Fruit fly (Drosophila melanogaster) whole organism, embryonic: ENCODE results near the gene Trmt6.

Source experiments
- Abd-B ChIP-seq: fragments of 200-800 bp; sonication (Bioruptor generic); optimal IDR thresholded peaks from 2 replicates; lab custom pipeline; 2018; ENCODE audit warnings: missing biosample characterization, mild to moderate bottlenecking, missing genetic modification characterization, moderate library complexity
- B-H2 ChIP-seq: fragments of 200-800 bp; sonication (Bioruptor generic); optimal IDR thresholded peaks from 2 replicates; lab custom pipeline; 2018; ENCODE audit warnings: missing biosample characterization, mild to moderate bottlenecking, missing genetic modification characterization
- CG1024 ChIP-seq: fragments of 200-800 bp; sonication (Bioruptor generic); IDR thresholded peaks from 2 replicates; pipeline ENCODE4 v1.3.6; 2022; ENCODE audit warnings: missing biosample characterization, missing genetic modification characterization
- CG10267 ChIP-seq: fragments of 200-800 bp; sonication (Bioruptor generic); optimal IDR thresholded peaks from 2 replicates; lab custom pipeline; 2018; ENCODE audit warnings: missing biosample characterization, mild to moderate bottlenecking, missing genetic modification characterization, moderate library complexity
- CG13287 ChIP-seq: fragments of 200-800 bp; sonication (Bioruptor generic); IDR thresholded peaks from 2 replicates; pipeline ENCODE4 v1.3.6; 2022; ENCODE audit warnings: missing biosample characterization, missing genetic modification characterization; ENCODE audit not compliant: partially characterized antibody
- CG13624 ChIP-seq: fragments of 200-800 bp; sonication (Bioruptor generic); optimal IDR thresholded peaks from 2 replicates; lab custom pipeline; 2016; ENCODE audit warnings: missing biosample characterization, missing genetic modification characterization
- CG13894 ChIP-seq: fragments of 200-800 bp; sonication (Bioruptor generic); optimal IDR thresholded peaks from 3 replicates; lab custom pipeline; 2018; ENCODE audit warnings: missing biosample characterization, mild to moderate bottlenecking, missing genetic modification characterization, moderate library complexity
- CG15514 ChIP-seq: fragments of 200-800 bp; sonication (Bioruptor generic); optimal IDR thresholded peaks from 3 replicates; lab custom pipeline; 2017; ENCODE audit warnings: missing biosample characterization, missing genetic modification characterization, mild to moderate bottlenecking, moderate library complexity, missing genetic modification reagents
- CG15696 ChIP-seq: fragments of 200-800 bp; sonication (Bioruptor generic); optimal IDR thresholded peaks from 2 replicates; lab custom pipeline; 2019; ENCODE audit warnings: missing biosample characterization, mild to moderate bottlenecking, missing genetic modification characterization, moderate library complexity
- CG17361 ChIP-seq: fragments of 200-800 bp; sonication (Bioruptor generic); IDR thresholded peaks from 3 replicates; pipeline ENCODE4 v1.3.6; 2022; ENCODE audit warnings: missing biosample characterization, missing genetic modification characterization
- CG17829 ChIP-seq: fragments of 200-800 bp; optimal IDR thresholded peaks from 2 replicates; lab custom pipeline; 2019; ENCODE audit warnings: missing biosample characterization, mild to moderate bottlenecking, missing genetic modification characterization, moderate library complexity
- CG2199 ChIP-seq: fragments of 200-800 bp; sonication (Bioruptor generic); IDR thresholded peaks from 3 replicates; pipeline ENCODE4 v1.3.6; 2022; ENCODE audit warnings: missing biosample characterization, missing genetic modification characterization
- CG2875 ChIP-seq: fragments of 200-800 bp; sonication (Bioruptor generic); optimal IDR thresholded peaks from 2 replicates; lab custom pipeline; 2017; ENCODE audit warnings: missing biosample characterization, mild to moderate bottlenecking, missing genetic modification characterization, missing genetic modification reagents
- CG42726 ChIP-seq: fragments of 200-800 bp; sonication (Bioruptor generic); IDR thresholded peaks from 2 replicates; pipeline ENCODE4 v1.3.6; 2022; ENCODE audit warnings: missing biosample characterization, missing genetic modification characterization; ENCODE audit not compliant: partially characterized antibody
- CG4820 ChIP-seq: fragments of 200-800 bp; sonication (Bioruptor generic); optimal IDR thresholded peaks from 3 replicates; lab custom pipeline; 2016; ENCODE audit warnings: missing biosample characterization, missing genetic modification characterization
- CG6272 ChIP-seq: fragments of 200-800 bp; sonication (Bioruptor generic); IDR thresholded peaks from 2 replicates; pipeline ENCODE4 v1.3.6; 2022; ENCODE audit warnings: missing biosample characterization, missing genetic modification characterization
- CTCF ChIP-seq: fragments of 200-800 bp; sonication (Bioruptor generic); optimal IDR thresholded peaks from 2 replicates; lab custom pipeline; 2017; ENCODE audit warnings: missing biosample characterization, mild to moderate bottlenecking, missing genetic modification characterization, moderate library complexity
- CkIIα-i1 ChIP-seq: fragments of 200-800 bp; sonication (Bioruptor generic); IDR thresholded peaks from 2 replicates; pipeline ENCODE4 v1.3.6; 2022; ENCODE audit warnings: missing biosample characterization, missing genetic modification characterization
- Dbx ChIP-seq: fragments of 200-800 bp; sonication (Bioruptor generic); IDR thresholded peaks from 3 replicates; pipeline ENCODE4 v1.3.6; 2022; ENCODE audit warnings: missing biosample characterization, missing genetic modification characterization
- Ets65A ChIP-seq: fragments of 200-800 bp; sonication (Bioruptor generic); peaks from one replicate; lab custom pipeline; 2016; ENCODE audit warnings: missing biosample characterization, missing genetic modification characterization
- Fer1 ChIP-seq: fragments of 200-800 bp; sonication (Bioruptor generic); optimal IDR thresholded peaks from 2 replicates; lab custom pipeline; 2017; ENCODE audit warnings: missing biosample characterization, mild to moderate bottlenecking, missing genetic modification characterization
- HLH54F ChIP-seq: fragments of 200-800 bp; sonication (Bioruptor generic); optimal IDR thresholded peaks from 3 replicates; lab custom pipeline; 2016; ENCODE audit warnings: missing biosample characterization, missing genetic modification characterization
- Hmr ChIP-seq: fragments of 200-800 bp; sonication (Bioruptor generic); optimal IDR thresholded peaks from 3 replicates; lab custom pipeline; 2017; ENCODE audit warnings: mild to moderate bottlenecking, missing biosample characterization, missing genetic modification reagents, missing genetic modification characterization
- Hsf ChIP-seq: fragments of 200-800 bp; sonication (Bioruptor generic); optimal IDR thresholded peaks from 3 replicates; lab custom pipeline; 2016; ENCODE audit warnings: missing biosample characterization, missing genetic modification characterization
- Lhr ChIP-seq: fragments of 200-800 bp; sonication (Bioruptor generic); optimal IDR thresholded peaks from 3 replicates; lab custom pipeline; 2017; ENCODE audit warnings: mild to moderate bottlenecking, missing biosample characterization, missing genetic modification reagents, missing genetic modification characterization
- Mad ChIP-seq: fragments of 200-800 bp; sonication (Bioruptor generic); optimal IDR thresholded peaks from 2 replicates; lab custom pipeline; 2016; ENCODE audit warnings: missing biosample characterization, missing genetic modification characterization
- Max ChIP-seq: fragments of 200-800 bp; sonication (Bioruptor generic); optimal IDR thresholded peaks from 2 replicates; lab custom pipeline; 2016; ENCODE audit warnings: missing biosample characterization, mild to moderate bottlenecking, missing genetic modification characterization
- Mes4 ChIP-seq: fragments of 200-800 bp; sonication (Bioruptor generic); optimal IDR thresholded peaks from 2 replicates; lab custom pipeline; 2016; ENCODE audit warnings: missing biosample characterization, missing genetic modification characterization
- NFAT ChIP-seq: fragments of 200-800 bp; sonication (Bioruptor generic); IDR thresholded peaks from 2 replicates; pipeline ENCODE4 v1.3.6; 2022; ENCODE audit warnings: missing biosample characterization, missing genetic modification characterization
- Opbp ChIP-seq: fragments of 200-800 bp; sonication (Bioruptor generic); IDR thresholded peaks from 3 replicates; pipeline ENCODE4 v1.3.6; 2022; ENCODE audit warnings: missing biosample characterization, missing genetic modification characterization; ENCODE audit not compliant: partially characterized antibody
- Pdp1 ChIP-seq, 2 experiments: fragments of 200-800 bp; sonication (Bioruptor generic); optimal IDR thresholded peaks; 3 replicates each; lab custom pipeline; 2016; ENCODE audit warnings: missing biosample characterization in 2 of 2, missing genetic modification characterization in 2 of 2, mild to moderate bottlenecking in 1 of 2, moderate library complexity in 1 of 2
- Rfx ChIP-seq: fragments of 200-800 bp; sonication (Bioruptor generic); IDR thresholded peaks from 2 replicates; pipeline ENCODE4 v1.3.6; 2022; ENCODE audit warnings: missing biosample characterization, missing genetic modification characterization
- Trl ChIP-seq, 3 experiments: fragments of >200 bp in 2 of 3; fragments of 200-800 bp in 1 of 3; sonication (Bioruptor generic) in 1 of 3; optimal IDR thresholded peaks; 2 replicates in 1 of 3; 3 replicates in 2 of 3; lab custom pipeline; 2016 to 2017; ENCODE audit warnings: missing biosample characterization in 1 of 3, missing genetic modification characterization in 1 of 3
- Xrp1 ChIP-seq: fragments of 200-800 bp; sonication (Bioruptor generic); IDR thresholded peaks from 2 replicates; pipeline ENCODE4 v1.3.6; 2022; ENCODE audit warnings: missing biosample characterization, missing genetic modification characterization
- ci ChIP-seq: fragments of 200-800 bp; sonication (Bioruptor generic); IDR thresholded peaks from 3 replicates; pipeline ENCODE4 v1.3.6; 2022; ENCODE audit warnings: missing biosample characterization, missing genetic modification characterization
- insv ChIP-seq, 2 experiments: fragments of 200-800 bp; sonication (Bioruptor generic); optimal IDR thresholded peaks; 3 replicates each; lab custom pipeline; 2016 to 2018; ENCODE audit warnings: missing biosample characterization in 2 of 2, missing genetic modification characterization in 2 of 2
- jigr1 ChIP-seq: fragments of 200-800 bp; sonication (Bioruptor generic); IDR thresholded peaks from 3 replicates; pipeline ENCODE4 v1.3.6; 2022; ENCODE audit warnings: missing biosample characterization, missing genetic modification characterization
- knrl ChIP-seq: fragments of 200-800 bp; sonication (Bioruptor generic); IDR thresholded peaks from 3 replicates; pipeline ENCODE4 v1.3.6; 2022; ENCODE audit warnings: missing biosample characterization, missing genetic modification characterization; ENCODE audit not compliant: partially characterized antibody
- lola ChIP-seq, 3 experiments: fragments of >200 bp in 2 of 3; fragments of 200-800 bp in 1 of 3; sonication (Bioruptor generic) in 1 of 3; optimal IDR thresholded peaks; 2 replicates each; lab custom pipeline; 2017 to 2019; ENCODE audit warnings: missing biosample characterization in 3 of 3, missing genetic modification characterization in 3 of 3, mild to moderate bottlenecking in 1 of 3, moderate library complexity in 1 of 3
- mam ChIP-seq: fragments of 200-800 bp; sonication (Bioruptor generic); optimal IDR thresholded peaks from 3 replicates; lab custom pipeline; 2016; ENCODE audit warnings: missing biosample characterization, missing genetic modification characterization
- pan ChIP-seq, 4 experiments: fragments of >200 bp in 3 of 4; fragments of 200-800 bp in 1 of 4; sonication (Bioruptor generic) in 1 of 4; optimal IDR thresholded peaks in 3 of 4; IDR thresholded peaks in 1 of 4; 2 replicates each; pipeline versions ENCODE4 v1.3.6 to Lab custom; 2017 to 2022; ENCODE audit warnings: missing biosample characterization in 2 of 4, missing genetic modification characterization in 2 of 4, mixed read lengths in 1 of 4
- pho ChIP-seq: fragments of 200-800 bp; sonication (Bioruptor generic); optimal IDR thresholded peaks from 2 replicates; lab custom pipeline; 2016; ENCODE audit warnings: missing biosample characterization, missing genetic modification characterization
- phol ChIP-seq: fragments of 200-800 bp; sonication (Bioruptor generic); optimal IDR thresholded peaks from 3 replicates; lab custom pipeline; 2018; ENCODE audit warnings: missing biosample characterization, mild to moderate bottlenecking, missing genetic modification characterization, moderate library complexity
- prd ChIP-seq, 3 experiments: fragments of >200 bp in 2 of 3; fragments of 200-800 bp in 1 of 3; sonication (Bioruptor generic) in 1 of 3; optimal IDR thresholded peaks in 2 of 3; IDR thresholded peaks in 1 of 3; 2 replicates in 2 of 3; 3 replicates in 1 of 3; pipeline versions ENCODE4 v1.3.6 to Lab custom; 2017 to 2022; ENCODE audit warnings: missing biosample characterization in 1 of 3, missing genetic modification characterization in 1 of 3
- sens ChIP-seq: fragments of 200-800 bp; sonication (Bioruptor generic); peaks from one replicate; lab custom pipeline; 2016; ENCODE audit warnings: missing biosample characterization, missing genetic modification characterization
- trem ChIP-seq: fragments of 200-800 bp; optimal IDR thresholded peaks from 3 replicates; lab custom pipeline; 2019; ENCODE audit warnings: missing biosample characterization, mild to moderate bottlenecking, missing genetic modification characterization, moderate library complexity
- tup ChIP-seq: fragments of 200-800 bp; sonication (Bioruptor generic); optimal IDR thresholded peaks from 2 replicates; lab custom pipeline; 2016; ENCODE audit warnings: missing biosample characterization, mild to moderate bottlenecking, missing genetic modification characterization, moderate library complexity
- usp ChIP-seq: fragments of >200 bp; optimal IDR thresholded peaks from 2 replicates; lab custom pipeline; 2017; ENCODE audit warnings: missing biosample characterization, missing genetic modification characterization
- yki ChIP-seq: fragments of >200 bp; optimal IDR thresholded peaks from 3 replicates; lab custom pipeline; 2018

Gene Trmt6

DNA sequence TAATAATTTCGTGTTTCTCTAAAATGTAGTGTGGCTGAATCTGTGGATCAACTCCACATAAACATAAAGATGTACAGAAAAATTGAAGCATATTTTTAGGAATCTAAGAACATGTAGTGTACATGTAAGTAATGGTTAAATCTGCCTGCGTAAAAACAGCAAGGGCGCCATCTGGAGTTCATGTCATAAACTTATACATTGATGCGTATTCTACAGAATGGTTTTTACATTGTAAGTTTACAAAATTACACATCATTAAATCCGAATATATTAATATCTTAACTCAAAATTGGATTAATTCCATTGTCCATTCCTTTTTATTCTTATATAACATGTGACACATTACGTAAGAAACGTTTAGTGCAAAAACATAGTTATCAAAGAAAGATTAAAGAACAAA is 35.1 kb downstream of the Trmt6 start (continued):
- TF ChIP-seq trem (tag; lab: Kevin White, UChicago) = peak; percentile 39
- TF ChIP-seq usp (GFP tag; lab: Kevin White, UChicago) = no peak
- TF ChIP-seq CkIIα-i1 (GFP tag; lab: Robert Waterston, UW) = no peak
- TF ChIP-seq tup (GFP tag; lab: Kevin White, UChicago) = no peak
- peak in 1 of 2 experiments; percentile 76 for TF ChIP-seq Pdp1 (GFP tag; optimal IDR thresholded peaks at IDR 0.05; lab: Kevin White, UChicago)
- peak; percentile 98 for TF ChIP-seq CTCF (GFP tag; lab: Kevin White, UChicago)
- TF ChIP-seq B-H2 (GFP tag; lab: Kevin White, UChicago) = peak; percentile 7
- TF ChIP-seq Xrp1 (GFP tag; lab: Robert Waterston, UW) = no peak
- peak; percentile 8 for TF ChIP-seq Hmr
- peak; percentile 7 for TF ChIP-seq Mad
- TF ChIP-seq sens (GFP tag; lab: Kevin White, UChicago) = peak; percentile 78
- peak; percentile 13 for TF ChIP-seq Max (GFP tag; lab: Kevin White, UChicago)
- peak; percentile 29 for TF ChIP-seq Abd-B
- peak; percentile 17 for TF ChIP-seq Hsf (GFP tag; lab: Kevin White, UChicago)
- peak; percentile 5 for TF ChIP-seq CG4820
- TF ChIP-seq Ets65A (GFP tag; lab: Kevin White, UChicago) = peak; percentile 85
- TF ChIP-seq HLH54F = peak; percentile 9
- TF ChIP-seq CG2875 (GFP tag; lab: Kevin White, UChicago) = no peak
- peak; percentile 82 for TF ChIP-seq CG42726 (GFP tag; lab: Robert Waterston, UW)
- TF ChIP-seq pan (optimal IDR thresholded peaks at IDR 0.05; lab: Kevin White, UChicago) = no peak
- TF ChIP-seq pan (GFP tag; optimal IDR thresholded peaks at IDR 0.05 in 1 of 2, IDR thresholded peaks at IDR 0.05 in 1 of 2) = no peak
- TF ChIP-seq insv (GFP tag; optimal IDR thresholded peaks at IDR 0.05; lab: Kevin White, UChicago) = peak in 1 of 2 experiments; percentile 57
- TF ChIP-seq Trl (optimal IDR thresholded peaks at IDR 0.05; lab: Kevin White, UChicago) = no peak
- peak; percentile 3 for TF ChIP-seq Trl (GFP tag; optimal IDR thresholded peaks at IDR 0.05; lab: Kevin White, UChicago)
- TF ChIP-seq lola (GFP tag; optimal IDR thresholded peaks at IDR 0.05; lab: Kevin White, UChicago) = peak in 1 of 3 experiments; percentile 1
- no peak for TF ChIP-seq Mes4 (GFP tag; lab: Kevin White, UChicago)
- TF ChIP-seq phol (tag; lab: Kevin White, UChicago) = peak; percentile 9
- TF ChIP-seq Rfx = peak; percentile 31; the same call in 1 of the 2 replicates
- TF ChIP-seq CG15514 (GFP tag; lab: Kevin White, UChicago) = peak; percentile 11
- TF ChIP-seq Fer1 (GFP tag; lab: Kevin White, UChicago) = peak; percentile 4
- TF ChIP-seq knrl (GFP tag; lab: Robert Waterston, UW) = peak; percentile 72
- peak; percentile 36; the same call in 1 of the 3 replicates for TF ChIP-seq Dbx (GFP tag; lab: Robert Waterston, UW)
- TF ChIP-seq CG6272 (GFP tag; lab: Robert Waterston, UW) = no peak
- TF ChIP-seq CG1024 = no peak
- TF ChIP-seq CG13624 (GFP tag; lab: Kevin White, UChicago) = peak; percentile 21
- peak; percentile 31 for TF ChIP-seq CG15696
- TF ChIP-seq CG10267 (tag; lab: Kevin White, UChicago) = peak; percentile 46
- TF ChIP-seq pho (GFP tag; lab: Kevin White, UChicago) = peak; percentile 31
- peak; percentile 28; the same call in 1 of the 3 replicates for TF ChIP-seq CG17361 (GFP tag; lab: Robert Waterston, UW)
- peak; percentile 56; the same call in 1 of the 3 replicates for TF ChIP-seq Opbp
- no peak for TF ChIP-seq prd (optimal IDR thresholded peaks at IDR 0.05; lab: Kevin White, UChicago)
- no peak for TF ChIP-seq prd (GFP tag; IDR thresholded peaks at IDR 0.05; lab: Robert Waterston, UW)
- TF ChIP-seq jigr1 (GFP tag; lab: Robert Waterston, UW) = no peak
- no peak for TF ChIP-seq ci (GFP tag; lab: Robert Waterston, UW)
- peak; percentile 50; the same call in 1 of the 2 replicates for TF ChIP-seq CG13287 (GFP tag; lab: Robert Waterston, UW)
- peak; percentile 12 for TF ChIP-seq CG13894 (tag; lab: Kevin White, UChicago)
- peak; percentile 12 for TF ChIP-seq mam
- TF ChIP-seq CG2199 (GFP tag; lab: Robert Waterston, UW) = peak; percentile 91
- TF ChIP-seq Lhr = peak; percentile 71
- TF ChIP-seq yki (lab: Kevin White, UChicago) = no peak
- TF ChIP-seq CG17829 (tag; lab: Kevin White, UChicago) = peak; percentile 51
- TF ChIP-seq NFAT = peak; percentile 17; the same call in 1 of the 2 replicates
